Worm (Caenorhabditis elegans) whole organism, L3 larva: Measurements from ENCODE around the gene Y73B3A.4.
"Not testable (repeated sequence)": the region's sequence is repeated elsewhere in the genome, so short reads cannot be mapped to it uniquely, and the experiment has no call there.

ENCODE experiments used
- R02D3.7 ChIP-seq: fragments of 150-350 bp; optimal IDR thresholded peaks from 2 replicates; lab custom pipeline; 2014; ENCODE audit warnings: missing biosample characterization, missing genetic modification characterization
- ZK546.5 ChIP-seq: sonication (generic microtip); optimal IDR thresholded peaks from 2 replicates; lab custom pipeline; 2017; ENCODE audit warnings: missing biosample characterization, missing genetic modification characterization
- ama-1 ChIP-seq: fragments of 150-350 bp; optimal IDR thresholded peaks from 2 replicates; lab custom pipeline; 2018
- ceh-16 ChIP-seq: sonication (generic microtip); optimal IDR thresholded peaks from 2 replicates; lab custom pipeline; 2017; ENCODE audit warnings: missing biosample characterization, missing genetic modification characterization
- ceh-82 ChIP-seq: fragments of 150-350 bp; optimal IDR thresholded peaks from 2 replicates; lab custom pipeline; 2014; ENCODE audit warnings: missing biosample characterization, missing genetic modification characterization
- ceh-9 ChIP-seq: sonication (generic microtip); optimal IDR thresholded peaks from 2 replicates; lab custom pipeline; 2018; ENCODE audit warnings: missing biosample characterization, missing genetic modification characterization
- daf-12 ChIP-seq: fragments of 150-350 bp; optimal IDR thresholded peaks from 2 replicates; lab custom pipeline; 2014; ENCODE audit warnings: missing biosample characterization, missing genetic modification reagents, missing genetic modification characterization
- egl-5 ChIP-seq: fragments of 150-350 bp; optimal IDR thresholded peaks from 2 replicates; lab custom pipeline; 2017; ENCODE audit warnings: missing biosample characterization, missing genetic modification reagents, missing genetic modification characterization, inconsistent platforms
- elt-3 ChIP-seq, 3 experiments: fragments of 150-350 bp in 1 of 3; sonication (generic microtip) in 2 of 3; optimal IDR thresholded peaks; 2 replicates in 2 of 3; 4 replicates in 1 of 3; lab custom pipeline; 2014 to 2017; ENCODE audit warnings: missing biosample characterization in 3 of 3, missing genetic modification characterization in 3 of 3
- eor-1 ChIP-seq, 2 experiments: fragments of 150-350 bp; optimal IDR thresholded peaks; 2 replicates each; lab custom pipeline; 2014 to 2018; ENCODE audit warnings: missing biosample characterization in 2 of 2, missing genetic modification characterization in 2 of 2
- fkh-2 ChIP-seq: fragments of 150-350 bp; optimal IDR thresholded peaks from 2 replicates; lab custom pipeline; 2014; ENCODE audit warnings: missing biosample characterization, missing genetic modification reagents, missing genetic modification characterization
- lin-15B ChIP-seq: fragments of 150-350 bp; optimal IDR thresholded peaks from 2 replicates; lab custom pipeline; 2014; ENCODE audit warnings: missing biosample characterization, missing genetic modification characterization
- lin-39 ChIP-seq: fragments of 150-350 bp; optimal IDR thresholded peaks from 2 replicates; lab custom pipeline; 2018; ENCODE audit warnings: missing biosample characterization, missing genetic modification reagents, missing genetic modification characterization
- lsy-12 ChIP-seq: sonication (generic microtip); optimal IDR thresholded peaks from 2 replicates; lab custom pipeline; 2016; ENCODE audit warnings: mild to moderate bottlenecking, missing genetic modification characterization, missing compliant biosample characterization
- mdl-1 ChIP-seq: fragments of 150-350 bp; optimal IDR thresholded peaks from 2 replicates; lab custom pipeline; 2014; ENCODE audit warnings: missing biosample characterization, missing genetic modification characterization
- mml-1 ChIP-seq: fragments of 150-350 bp; sonication (generic microtip); optimal IDR thresholded peaks from 3 replicates; lab custom pipeline; 2014; ENCODE audit warnings: missing biosample characterization, missing genetic modification characterization
- nfya-1 ChIP-seq: sonication (generic microtip); optimal IDR thresholded peaks from 2 replicates; lab custom pipeline; 2017; ENCODE audit warnings: missing genetic modification characterization, mild to moderate bottlenecking, missing compliant biosample characterization, antibody characterized with exemption, moderate library complexity; ENCODE audit not compliant: insufficient read depth
- nhr-12 ChIP-seq: fragments of 150-350 bp; optimal IDR thresholded peaks from 2 replicates; lab custom pipeline; 2014; ENCODE audit warnings: missing biosample characterization, missing genetic modification characterization
- nhr-237 ChIP-seq: fragments of 150-350 bp; optimal IDR thresholded peaks from 2 replicates; lab custom pipeline; 2014; ENCODE audit warnings: missing biosample characterization, missing genetic modification characterization
- nhr-28 ChIP-seq: fragments of 150-350 bp; optimal IDR thresholded peaks from 2 replicates; lab custom pipeline; 2014; ENCODE audit warnings: missing biosample characterization, missing genetic modification characterization
- nhr-43 ChIP-seq: sonication (generic microtip); optimal IDR thresholded peaks from 2 replicates; lab custom pipeline; 2016; ENCODE audit warnings: mild to moderate bottlenecking, missing genetic modification characterization, missing compliant biosample characterization; ENCODE audit not compliant: poor library complexity, severe bottlenecking
- nhr-76 ChIP-seq: fragments of 150-350 bp; sonication (generic microtip); optimal IDR thresholded peaks from 5 replicates; lab custom pipeline; 2014; ENCODE audit warnings: missing biosample characterization, missing genetic modification characterization
- nhr-77 ChIP-seq: fragments of 150-350 bp; optimal IDR thresholded peaks from 2 replicates; lab custom pipeline; 2014; ENCODE audit warnings: missing biosample characterization, missing genetic modification characterization
- pha-4 ChIP-seq: fragments of 150-350 bp; optimal IDR thresholded peaks from 2 replicates; lab custom pipeline; 2014; ENCODE audit warnings: missing biosample characterization, missing genetic modification reagents, missing genetic modification characterization
- pqm-1 ChIP-seq: fragments of 150-350 bp; optimal IDR thresholded peaks from 2 replicates; lab custom pipeline; 2017; ENCODE audit warnings: missing biosample characterization, missing genetic modification characterization, inconsistent platforms
- sea-2 ChIP-seq: fragments of 150-350 bp; sonication (generic microtip); optimal IDR thresholded peaks from 4 replicates; lab custom pipeline; 2014; ENCODE audit warnings: missing biosample characterization, missing genetic modification reagents, missing genetic modification characterization
- skn-1 ChIP-seq: fragments of 150-350 bp; optimal IDR thresholded peaks from 2 replicates; lab custom pipeline; 2014; ENCODE audit warnings: missing biosample characterization, missing genetic modification characterization
- tbx-2 ChIP-seq: sonication (generic microtip); optimal IDR thresholded peaks from 2 replicates; lab custom pipeline; 2016; ENCODE audit warnings: mild to moderate bottlenecking, missing genetic modification characterization, missing compliant biosample characterization
- unc-39 ChIP-seq: sonication (generic microtip); optimal IDR thresholded peaks from 4 replicates; lab custom pipeline; 2017; ENCODE audit warnings: missing biosample characterization, missing genetic modification characterization
- unc-62 ChIP-seq: fragments of 150-350 bp; sonication (generic microtip); optimal IDR thresholded peaks from 4 replicates; lab custom pipeline; 2014; ENCODE audit warnings: missing biosample characterization, missing genetic modification reagents, missing genetic modification characterization
- ztf-11 ChIP-seq: fragments of 150-350 bp; optimal IDR thresholded peaks from 2 replicates; lab custom pipeline; 2014; ENCODE audit warnings: missing biosample characterization, missing genetic modification characterization
- ztf-4 ChIP-seq: fragments of 150-350 bp; optimal IDR thresholded peaks from 2 replicates; lab custom pipeline; 2014; ENCODE audit warnings: missing biosample characterization, missing genetic modification characterization

The Y73B3A.4 gene

ce11 chrX:104737-105136 lies at the start of gene Y73B3A.4:
Gene Y73B3A.4, minus strand, starts transcription at chrX:104777.
- TF ChIP-seq lsy-12 (tag; lab: Kevin White, UChicago); pqm-1 (tag; lab: Kevin White, UChicago); sea-2: not testable (repeated sequence)

- TF ChIP-seq mdl-1 (tag; lab: Kevin White, UChicago): no peak
- TF ChIP-seq lin-15B (tag; lab: Kevin White, UChicago): no peak
- TF ChIP-seq daf-12 (tag; lab: Kevin White, UChicago): no peak
- TF ChIP-seq nfya-1: no peak
- no peak for TF ChIP-seq nhr-77
- TF ChIP-seq nhr-237 (tag; lab: Kevin White, UChicago): no peak
Observed at ce11 chrX:147824-148223, 43.2 kb upstream of the Y73B3A.4 start, which contains the start of gene Y73B3A.11. Gene Y73B3A.11, plus strand, starts transcription at chrX:148124.

- TF ChIP-seq nfya-1 (no peak), sea-2 (no peak), daf-12 (tag; lab: Kevin White, UChicago) (no peak), egl-5 (tag; lab: Kevin White, UChicago) (no peak), R02D3.7 (no peak), pha-4 (no peak), nhr-237 (tag; lab: Kevin White, UChicago) (no peak), ZK546.5 (no peak), eor-1 (tag; optimal IDR thresholded peaks at IDR 0.05; lab: Kevin White, UChicago) (no peak), tbx-2 (tag; lab: Kevin White, UChicago) (no peak)
Observed at ce11 chrX:146832-147231, 42.3 kb upstream of the Y73B3A.4 start.

ce11 chrX:141149-141548 lies 36.6 kb upstream of the Y73B3A.4 start, which contains the start of gene Y73B3A.8:
Gene Y73B3A.8, minus strand, starts transcription at chrX:141249.
- TF ChIP-seq ceh-9: no peak
- TF ChIP-seq skn-1 (tag; lab: Kevin White, UChicago): no peak
- TF ChIP-seq unc-62 (GFP tag; lab: Kevin White, UChicago): no peak

ce11 chrX:119363-119762 lies 14.8 kb upstream of the Y73B3A.4 start, which contains the start of gene fbxa-16:
Gene fbxa-16, plus strand, starts transcription at chrX:119663.
- not testable (repeated sequence) for TF ChIP-seq unc-39 (tag; lab: Kevin White, UChicago); lin-15B (tag; lab: Kevin White, UChicago); R02D3.7

- TF ChIP-seq ztf-11 (tag; lab: Kevin White, UChicago) (no peak), unc-62 (GFP tag; lab: Kevin White, UChicago) (no peak), mdl-1 (tag; lab: Kevin White, UChicago) (no peak), elt-3 (tag; optimal IDR thresholded peaks at IDR 0.05; lab: Kevin White, UChicago) (no peak), mml-1 (tag; lab: Kevin White, UChicago) (no peak), ztf-4 (tag; lab: Kevin White, UChicago) (no peak), fkh-2 (tag; lab: Kevin White, UChicago) (no peak), ama-1 (lab: Kevin White, UChicago) (no peak), skn-1 (tag; lab: Kevin White, UChicago) (no peak), nhr-28 (tag; lab: Kevin White, UChicago) (no peak), ceh-82 (no peak), nhr-43 (tag; lab: Kevin White, UChicago) (no peak), nhr-76 (tag; lab: Kevin White, UChicago) (no peak), R02D3.7 (no peak), ceh-16 (tag; lab: Kevin White, UChicago) (no peak), lin-39 (tag; lab: Kevin White, UChicago) (no peak), nhr-12 (no peak)
Observed at ce11 chrX:117080-117479, 12.5 kb upstream of the Y73B3A.4 start, which contains the start of gene fbxa-222. Gene fbxa-222, plus strand, starts transcription at chrX:117380.
